Fruit fly (Drosophila melanogaster) whole organism, embryonic: ENCODE results near the gene CG1951.
A peak's percentile ranks its signal among the peaks of the same experiment; 100 is the strongest.

Experiments used
- Awh ChIP-seq: fragments of 200-800 bp; sonication (Bioruptor generic); IDR thresholded peaks from 2 replicates; pipeline ENCODE4, ENCODE4 v1.3.6; 2022; ENCODE audit warnings: missing biosample characterization, missing genetic modification characterization
- Bteb2 ChIP-seq: fragments of 200-800 bp; sonication (Bioruptor generic); optimal IDR thresholded peaks from 2 replicates; lab custom pipeline; 2016; ENCODE audit warnings: missing biosample characterization, missing genetic modification characterization
- CG10267 ChIP-seq: fragments of 200-800 bp; sonication (Bioruptor generic); optimal IDR thresholded peaks from 2 replicates; lab custom pipeline; 2018; ENCODE audit warnings: missing biosample characterization, mild to moderate bottlenecking, missing genetic modification characterization, moderate library complexity
- CG10366 ChIP-seq: fragments of 200-800 bp; sonication (Bioruptor generic); IDR thresholded peaks from 2 replicates; pipeline ENCODE4 v1.3.6; 2022; ENCODE audit warnings: missing biosample characterization, missing genetic modification characterization
- CG11456 ChIP-seq: fragments of 200-800 bp; sonication (Bioruptor generic); IDR thresholded peaks from 3 replicates; pipeline ENCODE4 v1.3.6; 2022; ENCODE audit warnings: missing biosample characterization, missing genetic modification characterization
- CG11695 ChIP-seq: fragments of 200-800 bp; sonication (Bioruptor generic); IDR thresholded peaks from 3 replicates; pipeline ENCODE4 v1.3.6; 2022; ENCODE audit warnings: missing biosample characterization, missing genetic modification characterization
- CG11696 ChIP-seq: fragments of 200-800 bp; sonication (Bioruptor generic); IDR thresholded peaks from 2 replicates; pipeline ENCODE4 v1.3.6; 2022; ENCODE audit warnings: missing biosample characterization, missing genetic modification characterization
- CG12769 ChIP-seq: fragments of 200-800 bp; sonication (Bioruptor generic); optimal IDR thresholded peaks from 2 replicates; lab custom pipeline; 2019; ENCODE audit warnings: missing biosample characterization, mild to moderate bottlenecking, missing genetic modification characterization, moderate library complexity
- CG31441 ChIP-seq: fragments of 200-800 bp; sonication (Bioruptor generic); IDR thresholded peaks from 2 replicates; pipeline ENCODE4 v1.3.6; 2022; ENCODE audit warnings: missing biosample characterization, missing genetic modification characterization
- CG32772 ChIP-seq: fragments of 200-800 bp; sonication (Bioruptor generic); IDR thresholded peaks from 2 replicates; pipeline ENCODE4 v1.3.6; 2022; ENCODE audit warnings: missing biosample characterization, missing genetic modification characterization
- CG4424 ChIP-seq: fragments of 200-800 bp; sonication (Bioruptor generic); optimal IDR thresholded peaks from 3 replicates; lab custom pipeline; 2016; ENCODE audit warnings: missing biosample characterization, missing genetic modification characterization
- CG4730 ChIP-seq: fragments of 200-800 bp; sonication (Bioruptor generic); IDR thresholded peaks from 2 replicates; pipeline ENCODE4 v1.3.6; 2022; ENCODE audit warnings: missing biosample characterization, missing genetic modification characterization
- CG4820 ChIP-seq: fragments of 200-800 bp; sonication (Bioruptor generic); optimal IDR thresholded peaks from 3 replicates; lab custom pipeline; 2016; ENCODE audit warnings: missing biosample characterization, missing genetic modification characterization
- CG8290 ChIP-seq, 3 experiments: fragments of 200-800 bp; sonication (Bioruptor generic); optimal IDR thresholded peaks; 2 replicates each; lab custom pipeline; 2016 to 2019; ENCODE audit warnings: missing biosample characterization in 3 of 3, missing genetic modification characterization in 3 of 3, mild to moderate bottlenecking in 2 of 3, moderate library complexity in 1 of 3
- CG8478 ChIP-seq: fragments of >200 bp; optimal IDR thresholded peaks from 2 replicates; lab custom pipeline; 2018
- CG8924 ChIP-seq: fragments of 200-800 bp; optimal IDR thresholded peaks from 3 replicates; lab custom pipeline; 2019; ENCODE audit warnings: missing biosample characterization, mild to moderate bottlenecking, missing genetic modification characterization, moderate library complexity
- CoRest ChIP-seq: fragments of 200-800 bp; sonication (Bioruptor generic); optimal IDR thresholded peaks from 3 replicates; lab custom pipeline; 2018; ENCODE audit warnings: missing biosample characterization, mild to moderate bottlenecking, missing genetic modification characterization, moderate library complexity
- Deaf1 ChIP-seq: fragments of 200-800 bp; optimal IDR thresholded peaks from 3 replicates; lab custom pipeline; 2019; ENCODE audit warnings: missing biosample characterization, mild to moderate bottlenecking, missing genetic modification characterization, moderate library complexity
- E2f2 ChIP-seq: fragments of 200-800 bp; sonication (Bioruptor generic); IDR thresholded peaks from 2 replicates; pipeline ENCODE4 v1.3.6; 2022; ENCODE audit warnings: missing biosample characterization, missing genetic modification characterization
- Ets65A ChIP-seq: fragments of 200-800 bp; sonication (Bioruptor generic); peaks from one replicate; lab custom pipeline; 2016; ENCODE audit warnings: missing biosample characterization, missing genetic modification characterization
- Gug ChIP-seq: fragments of 200-800 bp; sonication (Bioruptor generic); IDR thresholded peaks from 4 replicates; pipeline ENCODE4 v1.3.6; 2022; ENCODE audit warnings: missing biosample characterization, missing genetic modification characterization
- H15 ChIP-seq: fragments of 200-800 bp; sonication (Bioruptor generic); IDR thresholded peaks from 3 replicates; pipeline ENCODE4 v1.3.6; 2022; ENCODE audit warnings: missing biosample characterization, missing genetic modification characterization
- H2.0 ChIP-seq: fragments of 200-800 bp; sonication (Bioruptor generic); IDR thresholded peaks from 2 replicates; pipeline ENCODE4 v1.3.6; 2022; ENCODE audit warnings: missing biosample characterization, missing genetic modification characterization
- Hsf ChIP-seq: fragments of 200-800 bp; sonication (Bioruptor generic); optimal IDR thresholded peaks from 3 replicates; lab custom pipeline; 2016; ENCODE audit warnings: missing biosample characterization, missing genetic modification characterization
- Med ChIP-seq: fragments of 200-800 bp; sonication (Bioruptor generic); peaks from one replicate; lab custom pipeline; 2016; ENCODE audit warnings: missing biosample characterization, missing genetic modification characterization, mild to moderate bottlenecking, inconsistent platforms, moderate library complexity
- NfI ChIP-seq: fragments of 200-800 bp; sonication (Bioruptor generic); optimal IDR thresholded peaks from 3 replicates; lab custom pipeline; 2018; ENCODE audit warnings: missing biosample characterization, mild to moderate bottlenecking, missing genetic modification characterization, moderate library complexity
- Oli ChIP-seq: fragments of 200-800 bp; sonication (Bioruptor generic); optimal IDR thresholded peaks from 2 replicates; lab custom pipeline; 2018; ENCODE audit warnings: missing biosample characterization, mild to moderate bottlenecking, missing genetic modification characterization, moderate library complexity
- Rfx ChIP-seq: fragments of 200-800 bp; sonication (Bioruptor generic); IDR thresholded peaks from 2 replicates; pipeline ENCODE4 v1.3.6; 2022; ENCODE audit warnings: missing biosample characterization, missing genetic modification characterization
- Xbp1 ChIP-seq: fragments of 200-800 bp; sonication (Bioruptor generic); optimal IDR thresholded peaks from 3 replicates; lab custom pipeline; 2016; ENCODE audit warnings: missing biosample characterization, mild to moderate bottlenecking, missing genetic modification characterization
- abd-A ChIP-seq: fragments of 200-800 bp; sonication (Bioruptor generic); optimal IDR thresholded peaks from 3 replicates; lab custom pipeline; 2019; ENCODE audit warnings: missing biosample characterization, mild to moderate bottlenecking, missing genetic modification characterization, moderate library complexity
- bab2 ChIP-seq: fragments of 200-800 bp; sonication (Bioruptor generic); optimal IDR thresholded peaks from 2 replicates; lab custom pipeline; 2016; ENCODE audit warnings: missing biosample characterization, missing genetic modification characterization
- bsh ChIP-seq, 2 experiments: fragments of 200-800 bp; sonication (Bioruptor generic); optimal IDR thresholded peaks; 2 replicates each; lab custom pipeline; 2017 to 2018; ENCODE audit warnings: mild to moderate bottlenecking in 2 of 2, missing biosample characterization in 2 of 2, missing genetic modification characterization in 2 of 2, moderate library complexity in 1 of 2
- cato ChIP-seq: fragments of 200-800 bp; sonication (Bioruptor generic); optimal IDR thresholded peaks from 2 replicates; lab custom pipeline; 2016; ENCODE audit warnings: missing biosample characterization, missing genetic modification characterization, borderline replicate concordance
- chif ChIP-seq, 2 experiments: fragments of 200-800 bp; sonication (Bioruptor generic); optimal IDR thresholded peaks; 3 replicates each; lab custom pipeline; 2016; ENCODE audit warnings: missing biosample characterization in 2 of 2, missing genetic modification characterization in 2 of 2
- ci ChIP-seq: fragments of 200-800 bp; sonication (Bioruptor generic); IDR thresholded peaks from 3 replicates; pipeline ENCODE4 v1.3.6; 2022; ENCODE audit warnings: missing biosample characterization, missing genetic modification characterization
- crc ChIP-seq: fragments of 200-800 bp; sonication (Bioruptor generic); optimal IDR thresholded peaks from 2 replicates; lab custom pipeline; 2016; ENCODE audit warnings: missing biosample characterization, missing genetic modification characterization
- esg ChIP-seq: fragments of 200-800 bp; sonication (Bioruptor generic); conservative IDR thresholded peaks from 2 replicates; pipeline ENCODE4 v1.3.6; 2022; ENCODE audit warnings: missing biosample characterization, missing genetic modification characterization
- gem ChIP-seq: fragments of 200-800 bp; sonication (Bioruptor generic); optimal IDR thresholded peaks from 2 replicates; lab custom pipeline; 2019; ENCODE audit warnings: missing biosample characterization, mild to moderate bottlenecking, missing genetic modification characterization, moderate library complexity
- hkb ChIP-seq, 2 experiments: fragments of 200-800 bp in 1 of 2; fragments of >200 bp in 1 of 2; sonication (Bioruptor generic) in 1 of 2; IDR thresholded peaks in 1 of 2; optimal IDR thresholded peaks in 1 of 2; 2 replicates each; pipeline versions ENCODE4 v1.3.6 to Lab custom; 2017 to 2022; ENCODE audit warnings: missing biosample characterization in 1 of 2, missing genetic modification characterization in 1 of 2
- lab ChIP-seq: fragments of 200-800 bp; sonication (Bioruptor generic); optimal IDR thresholded peaks from 3 replicates; lab custom pipeline; 2017; ENCODE audit warnings: missing biosample characterization, missing genetic modification characterization, mild to moderate bottlenecking, moderate library complexity, missing genetic modification reagents
- pan ChIP-seq, 4 experiments: fragments of >200 bp in 3 of 4; fragments of 200-800 bp in 1 of 4; sonication (Bioruptor generic) in 1 of 4; optimal IDR thresholded peaks in 3 of 4; IDR thresholded peaks in 1 of 4; 2 replicates each; pipeline versions ENCODE4 v1.3.6 to Lab custom; 2017 to 2022; ENCODE audit warnings: missing biosample characterization in 2 of 4, missing genetic modification characterization in 2 of 4, mixed read lengths in 1 of 4
- pita ChIP-seq: fragments of 200-800 bp; sonication (Bioruptor generic); optimal IDR thresholded peaks from 2 replicates; lab custom pipeline; 2017; ENCODE audit warnings: missing biosample characterization, mild to moderate bottlenecking, missing genetic modification characterization
- row ChIP-seq: fragments of 200-800 bp; sonication (Bioruptor generic); IDR thresholded peaks from 3 replicates; pipeline ENCODE4 v1.3.6; 2022; ENCODE audit warnings: missing biosample characterization, missing genetic modification characterization
- slp2 ChIP-seq: fragments of 200-800 bp; sonication (Bioruptor generic); optimal IDR thresholded peaks from 2 replicates; lab custom pipeline; 2016; ENCODE audit warnings: missing biosample characterization, missing genetic modification characterization
- unpg ChIP-seq: fragments of 200-800 bp; sonication (Bioruptor generic); optimal IDR thresholded peaks from 3 replicates; lab custom pipeline; 2018; ENCODE audit warnings: missing biosample characterization, mild to moderate bottlenecking, missing genetic modification characterization, moderate library complexity
- vvl ChIP-seq: fragments of 200-800 bp; sonication (Bioruptor generic); IDR thresholded peaks from 2 replicates; pipeline ENCODE4 v1.3.6; 2022; ENCODE audit warnings: missing biosample characterization, missing genetic modification characterization
- zfh1 ChIP-seq: fragments of 200-800 bp; sonication (Bioruptor generic); IDR thresholded peaks from 3 replicates; pipeline ENCODE4 v1.3.6; 2022; ENCODE audit warnings: missing biosample characterization, missing genetic modification characterization

CG1951 gene

dm6 chr3R:29004884-29005621 is 22.0 kb upstream of the CG1951 start (continued):
- TF ChIP-seq CG11695 (GFP tag; lab: Robert Waterston, UW) (peak; percentile 26; the same call in 1 of the 3 replicates), CoRest (tag; lab: Kevin White, UChicago) (peak; percentile 38), bab2 (GFP tag; lab: Kevin White, UChicago) (peak; percentile 37), Bteb2 (GFP tag; lab: Kevin White, UChicago) (no peak), zfh1 (GFP tag; lab: Robert Waterston, UW) (0 out of 3 replicates have a peak, but pooled peaks have one; percentile 32), CG31441 (GFP tag; lab: Robert Waterston, UW) (peak; percentile 50; the same call in 1 of the 2 replicates), Ets65A (peak; percentile 89), hkb (optimal IDR thresholded peaks at IDR 0.05; lab: Kevin White, UChicago) (no peak), hkb (GFP tag; IDR thresholded peaks at IDR 0.05; lab: Robert Waterston, UW) (0 out of 2 replicates have a peak, but pooled peaks have one; percentile 25), chif (GFP tag; optimal IDR thresholded peaks at IDR 0.05; lab: Kevin White, UChicago) (peak in 1 of 2 experiments; percentile 13), lab (GFP tag; lab: Kevin White, UChicago) (peak; percentile 55), CG8290 (GFP tag; optimal IDR thresholded peaks at IDR 0.05; lab: Kevin White, UChicago) (no peak), CG8290 (tag; optimal IDR thresholded peaks at IDR 0.05; lab: Kevin White, UChicago) (peak in 1 of 2 experiments; percentile 49), CG4730 (GFP tag; lab: Robert Waterston, UW) (0 out of 2 replicates have a peak, but pooled peaks have one; percentile 14), ci (GFP tag; lab: Robert Waterston, UW) (0 out of 3 replicates have a peak, but pooled peaks have one; percentile 48), Xbp1 (GFP tag; lab: Kevin White, UChicago) (peak; percentile 36), H2.0 (GFP tag; lab: Robert Waterston, UW) (peak; percentile 4; the same call in 1 of the 2 replicates), CG12769 (peak; percentile 58), CG10366 (peak; percentile 56; the same call in 1 of the 2 replicates), CG11696 (no peak), pita (no peak), cato (GFP tag; lab: Kevin White, UChicago) (peak; percentile 17), Hsf (GFP tag; lab: Kevin White, UChicago) (peak; percentile 17), esg (peak; percentile 47), Rfx (GFP tag; lab: Robert Waterston, UW) (peak; percentile 50; the same call in 1 of the 2 replicates), Oli (peak; percentile 51), CG10267 (tag; lab: Kevin White, UChicago) (peak; percentile 12), CG4424 (peak; percentile 38), pan (optimal IDR thresholded peaks at IDR 0.05; lab: Kevin White, UChicago) (no peak), pan (GFP tag; optimal IDR thresholded peaks at IDR 0.05 in 1 of 2, IDR thresholded peaks at IDR 0.05 in 1 of 2) (peak in 1 of 2 experiments; percentile 73), CG8478 (no peak), H15 (GFP tag; lab: Robert Waterston, UW) (0 out of 3 replicates have a peak, but pooled peaks have one; percentile 26), Gug (peak; percentile 25; the same call in 1 of the 4 replicates), CG8924 (tag; lab: Kevin White, UChicago) (peak; percentile 25), unpg (GFP tag; lab: Kevin White, UChicago) (peak; percentile 43), NfI (peak; percentile 10), gem (tag; lab: Kevin White, UChicago) (peak; percentile 73), slp2 (GFP tag; lab: Kevin White, UChicago) (no peak), vvl (GFP tag; lab: Robert Waterston, UW) (peak; percentile 34; the same call in 1 of the 2 replicates), Deaf1 (tag; lab: Kevin White, UChicago) (no peak), Med (GFP tag; lab: Kevin White, UChicago) (peak; percentile 80), crc (no peak), bsh (GFP tag; optimal IDR thresholded peaks at IDR 0.05; lab: Kevin White, UChicago) (peak in 1 of 2 experiments; percentile 33), abd-A (tag; lab: Kevin White, UChicago) (peak; percentile 93), row (GFP tag; lab: Robert Waterston, UW) (peak; percentile 69), Awh (GFP tag; lab: Robert Waterston, UW) (peak; percentile 49; the same call in 1 of the 2 replicates), CG32772 (GFP tag; lab: Robert Waterston, UW) (0 out of 2 replicates have a peak, but pooled peaks have one; percentile 19), E2f2 (0 out of 2 replicates have a peak, but pooled peaks have one; percentile 33), CG11456 (GFP tag; lab: Robert Waterston, UW) (0 out of 3 replicates have a peak, but pooled peaks have one; percentile 30), CG4820 (peak; percentile 8)
